Worm (Caenorhabditis elegans) whole organism, L4 larva: ENCODE measurements around the gene cut-4.

Experiments
- F10B5.3 ChIP-seq: sonication (generic microtip); optimal IDR thresholded peaks from 2 replicates; lab custom pipeline; 2016; ENCODE audit warnings: mild to moderate bottlenecking, missing genetic modification characterization, missing compliant biosample characterization
- F37D6.2 ChIP-seq: sonication (generic microtip); optimal IDR thresholded peaks from 2 replicates; lab custom pipeline; 2016; ENCODE audit warnings: mild to moderate bottlenecking, missing genetic modification characterization, missing compliant biosample characterization
- F44E2.7 ChIP-seq: fragments of 200-800 bp; sonication (Bioruptor generic); IDR thresholded peaks from 2 replicates; pipeline ENCODE4 v2.1.2; 2022; ENCODE audit warnings: missing genetic modification characterization, missing compliant biosample characterization
- R02D3.7 ChIP-seq: fragments of 150-350 bp; sonication (generic microtip); optimal IDR thresholded peaks from 3 replicates; lab custom pipeline; 2014; ENCODE audit warnings: missing biosample characterization, missing genetic modification characterization
- Y105C5A.15 ChIP-seq: fragments of 200-800 bp; sonication (Bioruptor generic); IDR thresholded peaks from 2 replicates; pipeline ENCODE4 v1.3.6; 2022; ENCODE audit warnings: missing genetic modification characterization, missing compliant biosample characterization
- Y48G9A.11 ChIP-seq: fragments of 200-800 bp; sonication (Bioruptor generic); IDR thresholded peaks from 2 replicates; pipeline ENCODE4 v1.3.6; 2022; ENCODE audit warnings: missing genetic modification reagents, missing genetic modification characterization, missing compliant biosample characterization
- Y5F2A.4 ChIP-seq: fragments of 200-800 bp; sonication (Bioruptor generic); optimal IDR thresholded peaks from 2 replicates; lab custom pipeline; 2018; ENCODE audit warnings: mild to moderate bottlenecking, missing genetic modification characterization, missing compliant biosample characterization
- Y75B8A.6 ChIP-seq: fragments of 200-800 bp; sonication (Bioruptor generic); IDR thresholded peaks from 2 replicates; pipeline ENCODE4 v1.3.6; 2022; ENCODE audit warnings: missing genetic modification reagents, missing genetic modification characterization, missing compliant biosample characterization
- ZK337.2 ChIP-seq: fragments of 200-800 bp; sonication (Bioruptor generic); IDR thresholded peaks from 2 replicates; pipeline ENCODE4 v1.3.6; 2022; ENCODE audit warnings: missing genetic modification reagents, missing genetic modification characterization, missing compliant biosample characterization
- aha-1 ChIP-seq: fragments of 150-350 bp; peaks from one replicate; lab custom pipeline; 2014; ENCODE audit warnings: missing biosample characterization, missing genetic modification characterization
- attf-4 ChIP-seq: sonication (generic microtip); optimal IDR thresholded peaks from 3 replicates; lab custom pipeline; 2017; ENCODE audit warnings: missing biosample characterization, missing genetic modification characterization
- ceh-20 ChIP-seq: fragments of 200-800 bp; sonication (Bioruptor generic); IDR thresholded peaks from 2 replicates; pipeline ENCODE4 v1.3.6; 2022; ENCODE audit warnings: missing genetic modification reagents, missing genetic modification characterization, missing compliant biosample characterization
- ceh-28 ChIP-seq: fragments of 150-350 bp; optimal IDR thresholded peaks from 2 replicates; lab custom pipeline; 2014; ENCODE audit warnings: missing biosample characterization, missing genetic modification reagents, missing genetic modification characterization
- ceh-44 ChIP-seq: fragments of 200-800 bp; sonication (Bioruptor generic); IDR thresholded peaks from 2 replicates; pipeline ENCODE4 v1.3.6; 2022; ENCODE audit warnings: missing genetic modification reagents, missing genetic modification characterization, missing compliant biosample characterization
- ctbp-1 ChIP-seq: fragments of 200-800 bp; sonication (Bioruptor generic); IDR thresholded peaks from 2 replicates; pipeline ENCODE4 v1.3.6; 2022; ENCODE audit warnings: missing genetic modification reagents, missing genetic modification characterization, missing compliant biosample characterization
- dmd-6 ChIP-seq: fragments of 200-800 bp; sonication (Bioruptor generic); IDR thresholded peaks from 2 replicates; pipeline ENCODE4 v1.3.6; 2022; ENCODE audit warnings: missing genetic modification reagents, missing genetic modification characterization, missing compliant biosample characterization
- dmd-8 ChIP-seq: fragments of 200-800 bp; sonication (Bioruptor generic); IDR thresholded peaks from 2 replicates; pipeline ENCODE4 v1.3.6; 2022; ENCODE audit warnings: missing genetic modification characterization, missing compliant biosample characterization
- dmd-9 ChIP-seq: fragments of 200-800 bp; sonication (Bioruptor generic); IDR thresholded peaks from 2 replicates; pipeline ENCODE4 v1.3.6; 2022; ENCODE audit warnings: missing genetic modification reagents, missing genetic modification characterization, missing compliant biosample characterization
- duxl-1 ChIP-seq: sonication (generic microtip); optimal IDR thresholded peaks from 2 replicates; lab custom pipeline; 2016; ENCODE audit warnings: mild to moderate bottlenecking, missing genetic modification characterization, moderate library complexity, missing compliant biosample characterization; ENCODE audit not compliant: poor library complexity
- egl-27 ChIP-seq: sonication (generic microtip); optimal IDR thresholded peaks from 3 replicates; lab custom pipeline; 2017; ENCODE audit warnings: missing biosample characterization, missing genetic modification reagents, missing genetic modification characterization
- fkh-10 ChIP-seq: fragments of 150-350 bp; optimal IDR thresholded peaks from 2 replicates; lab custom pipeline; 2014; ENCODE audit warnings: missing biosample characterization, missing genetic modification reagents, missing genetic modification characterization
- hif-1 ChIP-seq, 2 experiments: sonication (generic microtip); optimal IDR thresholded peaks; 2 replicates each; lab custom pipeline; 2016 to 2017; ENCODE audit warnings: missing compliant biosample characterization in 2 of 2, missing genetic modification characterization in 2 of 2, missing genetic modification reagents in 2 of 2, missing genotype in 2 of 2, mild to moderate bottlenecking in 1 of 2
- lin-1 ChIP-seq: fragments of 200-800 bp; sonication (Bioruptor generic); IDR thresholded peaks from 2 replicates; pipeline ENCODE4 v1.3.6; 2022; ENCODE audit warnings: missing genetic modification reagents, missing genetic modification characterization, missing compliant biosample characterization
- lin-15B ChIP-seq: fragments of 150-350 bp; sonication (generic microtip); optimal IDR thresholded peaks from 3 replicates; lab custom pipeline; 2014; ENCODE audit warnings: missing biosample characterization, missing genetic modification characterization
- lir-3 ChIP-seq: sonication (generic microtip); optimal IDR thresholded peaks from 2 replicates; lab custom pipeline; 2016; ENCODE audit warnings: mild to moderate bottlenecking, missing genetic modification characterization, missing compliant biosample characterization
- mdl-1 ChIP-seq, 2 experiments: fragments of 150-350 bp in 1 of 2; sonication (generic microtip) in 1 of 2; optimal IDR thresholded peaks; 2 replicates each; lab custom pipeline; 2014 to 2017; ENCODE audit warnings: missing biosample characterization in 2 of 2, missing genetic modification characterization in 2 of 2
- mep-1 ChIP-seq: fragments of 150-350 bp; sonication (generic microtip); optimal IDR thresholded peaks from 3 replicates; lab custom pipeline; 2014; ENCODE audit warnings: missing biosample characterization, missing genetic modification characterization
- mes-2 ChIP-seq: sonication (generic microtip); optimal IDR thresholded peaks from 2 replicates; lab custom pipeline; 2016; ENCODE audit warnings: missing genotype, mild to moderate bottlenecking, missing genetic modification characterization, missing compliant biosample characterization; ENCODE audit not compliant: poor library complexity, severe bottlenecking
- nhr-10 ChIP-seq: fragments of 150-350 bp; optimal IDR thresholded peaks from 2 replicates; lab custom pipeline; 2014; ENCODE audit warnings: missing biosample characterization, missing genetic modification characterization
- nhr-102 ChIP-seq: sonication (generic microtip); optimal IDR thresholded peaks from 2 replicates; lab custom pipeline; 2016; ENCODE audit warnings: mild to moderate bottlenecking, missing genetic modification characterization, moderate library complexity, missing compliant biosample characterization
- nhr-111 ChIP-seq: fragments of 200-800 bp; sonication (Bioruptor generic); optimal IDR thresholded peaks from 2 replicates; lab custom pipeline; 2018; ENCODE audit warnings: mild to moderate bottlenecking, missing genetic modification characterization, missing compliant biosample characterization
- nhr-28 ChIP-seq: fragments of 150-350 bp; optimal IDR thresholded peaks from 2 replicates; lab custom pipeline; 2014; ENCODE audit warnings: missing biosample characterization, missing genetic modification characterization
- pha-4 ChIP-seq, 2 experiments: fragments of 150-350 bp in 1 of 2; fragments of 200-800 bp in 1 of 2; sonication (Bioruptor generic) in 1 of 2; IDR thresholded peaks in 1 of 2; optimal IDR thresholded peaks in 1 of 2; 2 replicates each; pipeline versions ENCODE4 v1.3.6 to Lab custom; 2014 to 2022; ENCODE audit warnings: missing genetic modification characterization in 2 of 2, missing genetic modification reagents in 2 of 2, missing biosample characterization in 1 of 2, missing compliant biosample characterization in 1 of 2
- php-3 ChIP-seq: fragments of 200-800 bp; sonication (Bioruptor generic); IDR thresholded peaks from 2 replicates; pipeline ENCODE4 v1.3.6; 2022; ENCODE audit warnings: missing genetic modification reagents, missing genetic modification characterization, missing compliant biosample characterization
- pqm-1 ChIP-seq: sonication (generic microtip); optimal IDR thresholded peaks from 2 replicates; lab custom pipeline; 2017; ENCODE audit warnings: missing biosample characterization, missing genetic modification characterization
- rbr-2 ChIP-seq: sonication (generic microtip); optimal IDR thresholded peaks from 2 replicates; lab custom pipeline; 2016; ENCODE audit warnings: missing genotype, missing genetic modification characterization, missing compliant biosample characterization
- saeg-2 ChIP-seq: fragments of 200-800 bp; sonication (Bioruptor generic); IDR thresholded peaks from 2 replicates; pipeline ENCODE4 v1.3.6; 2022; ENCODE audit warnings: missing genetic modification reagents, missing genetic modification characterization, missing compliant biosample characterization
- sdz-12 ChIP-seq: fragments of 200-800 bp; sonication (Bioruptor generic); optimal IDR thresholded peaks from 2 replicates; lab custom pipeline; 2018; ENCODE audit warnings: mild to moderate bottlenecking, missing genetic modification characterization, missing compliant biosample characterization
- set-16 ChIP-seq: fragments of 200-800 bp; sonication (Bioruptor generic); IDR thresholded peaks from 2 replicates; pipeline ENCODE4 v1.3.6; 2022; ENCODE audit warnings: missing genetic modification reagents, missing genetic modification characterization, missing compliant biosample characterization
- skn-1 ChIP-seq: fragments of 150-350 bp; optimal IDR thresholded peaks from 2 replicates; lab custom pipeline; 2014; ENCODE audit warnings: missing biosample characterization, missing genetic modification characterization
- snpc-4 ChIP-seq: fragments of 150-350 bp; optimal IDR thresholded peaks from 2 replicates; lab custom pipeline; 2014; ENCODE audit warnings: missing biosample characterization, missing genetic modification characterization
- tag-97 ChIP-seq: fragments of 200-800 bp; sonication (Bioruptor generic); IDR thresholded peaks from 2 replicates; pipeline ENCODE4 v1.3.6; 2022; ENCODE audit warnings: missing genetic modification characterization, missing compliant biosample characterization
- vab-7 ChIP-seq: fragments of 200-800 bp; sonication (Bioruptor generic); IDR thresholded peaks from 2 replicates; pipeline ENCODE4 v1.3.6; 2022; ENCODE audit warnings: missing genetic modification reagents, missing genetic modification characterization, missing compliant biosample characterization
- zag-1 ChIP-seq: fragments of 150-350 bp; optimal IDR thresholded peaks from 2 replicates; lab custom pipeline; 2014; ENCODE audit warnings: missing biosample characterization, missing genetic modification characterization
- zfp-2 ChIP-seq: sonication (generic microtip); optimal IDR thresholded peaks from 2 replicates; lab custom pipeline; 2016; ENCODE audit warnings: mild to moderate bottlenecking, missing genetic modification characterization, missing compliant biosample characterization
- zfp-3 ChIP-seq: fragments of 200-800 bp; sonication (Bioruptor generic); conservative IDR thresholded peaks from 2 replicates; pipeline ENCODE4 v1.3.6; 2022; ENCODE audit warnings: missing genetic modification reagents, missing genetic modification characterization, missing compliant biosample characterization
- zip-11 ChIP-seq: fragments of 200-800 bp; sonication (Bioruptor generic); IDR thresholded peaks from 2 replicates; pipeline ENCODE4 v1.3.6; 2022; ENCODE audit warnings: missing genetic modification characterization, missing compliant biosample characterization
- ztf-11 ChIP-seq: fragments of 150-350 bp; optimal IDR thresholded peaks from 2 replicates; lab custom pipeline; 2014; ENCODE audit warnings: missing biosample characterization, missing genetic modification characterization

The cut-4 gene

DNA sequence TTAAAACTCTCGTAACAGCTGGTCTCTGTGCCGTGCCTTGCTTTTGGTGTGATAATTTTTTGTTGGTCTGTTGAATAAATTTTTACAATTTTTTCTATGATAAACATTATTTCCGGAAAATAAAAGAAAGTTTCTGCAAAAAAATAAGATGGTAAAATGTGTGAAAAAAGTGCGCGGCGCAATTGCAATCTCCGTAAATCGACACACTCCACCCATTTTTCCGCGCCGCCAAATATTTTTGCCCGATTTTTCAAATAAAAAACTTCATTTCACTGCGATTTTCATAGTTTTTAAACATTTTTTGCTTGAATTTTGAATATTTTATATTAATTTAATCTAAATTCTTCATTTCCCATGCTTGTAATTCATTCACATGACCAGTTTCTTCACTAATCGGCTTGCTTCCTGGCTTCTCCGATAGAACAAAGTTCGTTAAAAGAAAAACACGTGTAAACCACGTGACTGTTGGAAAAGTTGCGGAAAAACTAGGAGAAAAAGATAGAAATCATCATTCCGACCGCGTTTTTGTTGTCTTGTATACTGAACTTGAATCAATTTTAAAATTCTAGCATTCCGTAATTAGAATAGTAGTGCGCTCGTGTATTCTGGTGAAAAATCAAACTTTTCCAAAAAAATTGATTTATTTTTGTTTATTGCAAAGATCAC, 47.8 kb upstream of the cut-4 start (continued):
- TF ChIP-seq Y105C5A.15: no peak
- TF ChIP-seq Y5F2A.4 (GFP tag; lab: Kevin White, UChicago): no peak
- no peak for TF ChIP-seq lir-3
- peak; percentile 67 for TF ChIP-seq rbr-2
- no peak for TF ChIP-seq ceh-44 (GFP tag; lab: Robert Waterston, UW)
- TF ChIP-seq ceh-20 (GFP tag; lab: Robert Waterston, UW): no peak
- peak; percentile 76 for TF ChIP-seq aha-1
- peak; percentile 40; the same call in 1 of the 2 replicates for TF ChIP-seq pha-4 (GFP tag; IDR thresholded peaks at IDR 0.05; lab: Robert Waterston, UW)
- no peak for TF ChIP-seq pha-4 (tag; optimal IDR thresholded peaks at IDR 0.05; lab: Kevin White, UChicago)
- no peak for TF ChIP-seq egl-27 (tag; lab: Kevin White, UChicago)
- peak; percentile 93 for TF ChIP-seq mep-1 (tag; lab: Kevin White, UChicago)
- TF ChIP-seq zfp-3 (GFP tag; lab: Robert Waterston, UW): no peak
- no peak for TF ChIP-seq ctbp-1 (GFP tag; lab: Robert Waterston, UW)
- TF ChIP-seq nhr-28 (tag; lab: Kevin White, UChicago): peak; percentile 57
- no peak for TF ChIP-seq ztf-11 (tag; lab: Kevin White, UChicago)
- TF ChIP-seq dmd-8: no peak
- no peak for TF ChIP-seq nhr-10 (tag; lab: Kevin White, UChicago)
- TF ChIP-seq ceh-28: no peak
- no peak for TF ChIP-seq zfp-2
- no peak for TF ChIP-seq F44E2.7 (GFP tag; lab: Robert Waterston, UW)
- TF ChIP-seq lin-1 (GFP tag; lab: Robert Waterston, UW): no peak
- peak; percentile 14 for TF ChIP-seq F37D6.2 (tag; lab: Kevin White, UChicago)
- TF ChIP-seq, all 104 proteins: peak for 38

DNA sequence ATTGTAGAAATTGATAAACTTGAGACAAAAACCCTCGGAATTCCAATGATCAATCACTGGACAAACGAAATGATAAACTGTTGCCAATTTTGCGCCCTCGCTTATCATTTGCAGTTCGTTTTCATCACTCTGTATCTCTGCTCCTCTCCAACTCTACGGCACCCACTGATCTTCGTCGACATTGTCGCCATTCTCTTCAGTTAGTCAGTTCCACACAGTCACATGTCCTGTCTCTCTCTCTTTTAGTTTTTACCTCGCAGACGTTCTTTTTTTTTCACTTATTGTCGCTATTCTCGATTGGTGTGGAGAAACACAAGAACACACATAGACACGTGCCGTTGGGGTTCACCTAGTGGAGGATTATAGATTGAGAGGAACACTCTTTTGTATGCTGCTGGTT, 46.9 kb upstream of the cut-4 start:
- TF ChIP-seq vab-7 (GFP tag; lab: Robert Waterston, UW): no peak
- TF ChIP-seq Y105C5A.15: no peak
- no peak for TF ChIP-seq F10B5.3 (tag; lab: Kevin White, UChicago)
- peak; percentile 77 for TF ChIP-seq pqm-1
- TF ChIP-seq sdz-12 (GFP tag; lab: Kevin White, UChicago): no peak
- TF ChIP-seq nhr-111: no peak
- no peak for TF ChIP-seq F37D6.2 (tag; lab: Kevin White, UChicago)
- TF ChIP-seq Y75B8A.6: 0 out of 2 replicates have a peak, but pooled peaks have one; percentile 34
- no peak for TF ChIP-seq dmd-8
- no peak for TF ChIP-seq Y48G9A.11 (GFP tag; lab: Robert Waterston, UW)
- peak; percentile 97 for TF ChIP-seq aha-1
- no peak for TF ChIP-seq egl-27 (tag; lab: Kevin White, UChicago)
- no peak for TF ChIP-seq set-16 (GFP tag; lab: Robert Waterston, UW)
- TF ChIP-seq fkh-10 (GFP tag; lab: Kevin White, UChicago): no peak
- peak; percentile 73 to 92 for TF ChIP-seq mdl-1 (tag; optimal IDR thresholded peaks at IDR 0.05; lab: Kevin White, UChicago)
- TF ChIP-seq tag-97 (GFP tag; lab: Robert Waterston, UW): no peak
- 0 out of 2 replicates have a peak, but pooled peaks have one; percentile 71 for TF ChIP-seq saeg-2 (GFP tag; lab: Robert Waterston, UW)
- TF ChIP-seq attf-4 (tag; lab: Kevin White, UChicago): no peak
- no peak for TF ChIP-seq snpc-4 (tag; lab: Kevin White, UChicago)
- no peak for TF ChIP-seq skn-1 (tag; lab: Kevin White, UChicago)
- TF ChIP-seq dmd-9 (GFP tag; lab: Robert Waterston, UW): no peak
- TF ChIP-seq php-3 (GFP tag; lab: Robert Waterston, UW): no peak
- peak; percentile 88 for TF ChIP-seq nhr-28 (tag; lab: Kevin White, UChicago)
- TF ChIP-seq lin-15B (tag; lab: Kevin White, UChicago): no peak
- peak in 1 of 2 experiments; percentile 6 for TF ChIP-seq hif-1 (tag; optimal IDR thresholded peaks at IDR 0.05; lab: Kevin White, UChicago)
- peak; percentile 45 for TF ChIP-seq nhr-10 (tag; lab: Kevin White, UChicago)
- no peak for TF ChIP-seq zip-11
- peak; percentile 63 for TF ChIP-seq mes-2 (tag; lab: Kevin White, UChicago)
- TF ChIP-seq ZK337.2 (GFP tag; lab: Robert Waterston, UW): no peak
- peak; percentile 93 for TF ChIP-seq dmd-6 (GFP tag; lab: Robert Waterston, UW)
- TF ChIP-seq duxl-1 (tag; lab: Kevin White, UChicago): no peak
- TF ChIP-seq zfp-2: no peak
- peak; percentile 41 for TF ChIP-seq nhr-102 (tag; lab: Kevin White, UChicago)
- no peak for TF ChIP-seq ceh-28
- TF ChIP-seq zag-1 (tag; lab: Kevin White, UChicago): no peak
- TF ChIP-seq R02D3.7 (tag; lab: Kevin White, UChicago): no peak
